Fruit fly (Drosophila melanogaster): Measurements from ENCODE around the gene CG5953.

The CG5953 gene

DNA sequence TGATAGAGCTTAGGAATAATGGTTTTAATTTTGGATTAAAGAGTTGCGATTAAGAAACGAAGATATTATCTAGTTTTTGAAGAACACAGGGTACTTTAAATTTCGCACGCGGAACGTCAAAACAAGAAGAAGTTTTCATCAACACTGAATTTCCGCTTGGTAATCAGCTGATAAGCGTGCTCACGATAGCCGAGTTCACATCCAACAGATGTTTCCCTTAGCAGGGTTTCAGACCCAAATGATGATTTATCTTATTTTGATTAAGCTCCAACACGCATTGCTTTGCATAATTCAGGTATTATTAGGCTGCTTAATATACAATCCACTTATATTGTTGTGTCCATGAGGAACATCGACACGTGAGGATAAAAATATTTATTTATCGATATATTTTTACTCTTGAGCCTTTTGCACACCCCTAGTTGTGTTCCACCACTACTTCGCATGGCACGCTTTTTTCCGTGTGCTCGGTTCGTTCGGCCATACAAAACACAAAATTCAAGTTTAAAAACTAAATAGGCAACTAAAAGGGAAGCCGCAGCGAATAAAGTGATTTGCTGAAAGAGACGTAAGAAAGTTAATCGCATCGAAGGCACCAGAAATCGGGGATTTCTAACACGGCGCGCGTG lies 41.4 kb downstream of the CG5953 start, which contains the start of gene Tpr2 (continued):
- TF ChIP-seq Kr (GFP tag; optimal IDR thresholded peaks at IDR 0.05) (no peak), ERR (GFP tag; optimal IDR thresholded peaks at IDR 0.05) (peak; percentile 33), corto (GFP tag; optimal IDR thresholded peaks at IDR 0.05) (no peak), CG4820 (GFP tag; optimal IDR thresholded peaks at IDR 0.05) (peak; percentile 14), scrt (GFP tag; optimal IDR thresholded peaks at IDR 0.05) (peak; percentile 20), Antp (GFP tag; optimal IDR thresholded peaks at IDR 0.05) (no peak), zen (tag; optimal IDR thresholded peaks at IDR 0.05) (peak; percentile 65), phol (tag; optimal IDR thresholded peaks at IDR 0.05) (peak; percentile 67), CG7928 (GFP tag; optimal IDR thresholded peaks at IDR 0.05) (peak; percentile 44), CG14860 (GFP tag; IDR thresholded peaks at IDR 0.05; ENCODE audit: partially characterized antibody) (peak; percentile 88), GATAe (GFP tag; conservative IDR thresholded peaks at IDR 0.05) (no peak), fu2 (GFP tag; optimal IDR thresholded peaks at IDR 0.05) (peak; percentile 11), CG9437 (GFP tag; optimal IDR thresholded peaks at IDR 0.05) (peak; percentile 30), CG4360 (GFP tag; IDR thresholded peaks at IDR 0.05) (no peak), CG7963 (GFP tag; IDR thresholded peaks at IDR 0.05; ENCODE audit: partially characterized antibody) (peak; percentile 74; the same call in 2 of the 3 replicates), crol (GFP tag; IDR thresholded peaks at IDR 0.05) (no peak), CG18011 (GFP tag; optimal IDR thresholded peaks at IDR 0.05) (peak; percentile 70), CG14441 (GFP tag; IDR thresholded peaks at IDR 0.05) (no peak), p53 (GFP tag; optimal IDR thresholded peaks at IDR 0.05) (peak; percentile 19), CG18476 (GFP tag; optimal IDR thresholded peaks at IDR 0.05) (no peak), CG4707 (GFP tag; optimal IDR thresholded peaks at IDR 0.05) (peak; percentile 30), Six4 (GFP tag; optimal IDR thresholded peaks at IDR 0.05) (no peak), Atf3 (GFP tag; optimal IDR thresholded peaks at IDR 0.05) (peak; percentile 24), bigmax (GFP tag; optimal IDR thresholded peaks at IDR 0.05) (no peak), HmgD (GFP tag; optimal IDR thresholded peaks at IDR 0.05) (peak; percentile 43), CG16813 (GFP tag; IDR thresholded peaks at IDR 0.05; ENCODE audit: partially characterized antibody) (peak; percentile 93), CG9932 (GFP tag; IDR thresholded peaks at IDR 0.05) (peak; percentile 62), nerfin-1 (tag; optimal IDR thresholded peaks at IDR 0.05) (peak; percentile 23), Ravus (GFP tag; IDR thresholded peaks at IDR 0.05) (no peak), grau (tag; optimal IDR thresholded peaks at IDR 0.05) (peak; percentile 59), CG30431 (GFP tag; optimal IDR thresholded peaks at IDR 0.05) (no peak), Eip74EF (GFP tag; optimal IDR thresholded peaks at IDR 0.05) (peak in 1 of 2 experiments; percentile 9), CG17802 (tag; optimal IDR thresholded peaks at IDR 0.05) (no peak), toy (GFP tag; IDR thresholded peaks at IDR 0.05) (no peak), tgo (GFP tag; IDR thresholded peaks at IDR 0.05) (no peak), CG13894 (tag; optimal IDR thresholded peaks at IDR 0.05) (peak; percentile 67), CG13424 (tag; optimal IDR thresholded peaks at IDR 0.05) (peak; percentile 66), CG3163 (GFP tag; optimal IDR thresholded peaks at IDR 0.05) (peak; percentile 30), sc (optimal IDR thresholded peaks at IDR 0.05) (no peak), sc (GFP tag; optimal IDR thresholded peaks at IDR 0.05) (no peak), CG34376 (GFP tag; optimal IDR thresholded peaks at IDR 0.05) (peak; percentile 69), hth (optimal IDR thresholded peaks at IDR 0.05) (no peak), Bdp1 (GFP tag; optimal IDR thresholded peaks at IDR 0.05) (peak; percentile 69), unpg (GFP tag; optimal IDR thresholded peaks at IDR 0.05) (peak; percentile 56), exex (tag; optimal IDR thresholded peaks at IDR 0.05) (no peak), pros (GFP tag; optimal IDR thresholded peaks at IDR 0.05) (no peak), CG12071 (GFP tag; optimal IDR thresholded peaks at IDR 0.05) (no peak), Oli (tag; optimal IDR thresholded peaks at IDR 0.05) (peak; percentile 23), CG31388 (GFP tag; optimal IDR thresholded peaks at IDR 0.05) (no peak), CG8924 (tag; optimal IDR thresholded peaks at IDR 0.05) (peak; percentile 59)
